Worm (Caenorhabditis elegans): ENCODE data around the gene F09G8.5.
A peak's percentile ranks its signal among the peaks of the same experiment; 100 is the strongest.

F09G8.5 gene

ce11 chrIII:8245591-8245990 lies 9.2 kb upstream of the F09G8.5 start, which contains the start of gene C02F5.3:
Gene C02F5.3, plus strand, starts transcription at chrIII:8245891.
- TF ChIP-seq lin-35 (GFP tag; optimal IDR thresholded peaks at IDR 0.05) (no peak), F52B5.7 (tag; optimal IDR thresholded peaks at IDR 0.05) (no peak), nfya-1 (tag; optimal IDR thresholded peaks at IDR 0.05; ENCODE audit: borderline replicate concordance, insufficient read depth) (no peak), C06A6.2 (GFP tag; conservative IDR thresholded peaks at IDR 0.05) (no peak), lin-26 (GFP tag; IDR thresholded peaks at IDR 0.05) (no peak)

- TF ChIP-seq ceh-91 (GFP tag; IDR thresholded peaks at IDR 0.05) (no peak), B0336.3 (GFP tag; IDR thresholded peaks at IDR 0.05) (no peak), ceh-79 (tag; optimal IDR thresholded peaks at IDR 0.05) (no peak), cebp-1 (GFP tag; IDR thresholded peaks at IDR 0.05) (no peak), cebp-1 (tag; optimal IDR thresholded peaks at IDR 0.05) (no peak), gei-17 (GFP tag; optimal IDR thresholded peaks at IDR 0.05) (no peak), pbrm-1 (GFP tag; IDR thresholded peaks at IDR 0.05) (no peak), ekl-4 (GFP tag; IDR thresholded peaks at IDR 0.05) (no peak), fkh-3 (tag; optimal IDR thresholded peaks at IDR 0.05) (no peak), F33H1.4 (GFP tag; IDR thresholded peaks at IDR 0.05) (no peak)
These were observed 7.7 kb upstream of the F09G8.5 start, which contains the start of gene C02F5.13 for ce11 chrIII:8247051-8247450. Gene C02F5.13, plus strand, starts transcription at chrIII:8247351.

- TF ChIP-seq tbx-9 (tag; optimal IDR thresholded peaks at IDR 0.05; ENCODE audit: borderline replicate concordance), result no peak
- TF ChIP-seq pbrm-1 (GFP tag; IDR thresholded peaks at IDR 0.05), result no peak
- TF ChIP-seq sdz-38 (tag; optimal IDR thresholded peaks at IDR 0.05), result no peak
- no peak for TF ChIP-seq Y79H2A.3 (GFP tag; conservative IDR thresholded peaks at IDR 0.05)
- no peak for TF ChIP-seq dox-1 (GFP tag; IDR thresholded peaks at IDR 0.05)
- no peak for TF ChIP-seq ztf-28 (GFP tag; IDR thresholded peaks at IDR 0.05)
- no peak for TF ChIP-seq lsl-1 (GFP tag; optimal IDR thresholded peaks at IDR 0.05)
- TF ChIP-seq egl-44 (GFP tag; IDR thresholded peaks at IDR 0.05), result no peak
- TF ChIP-seq aptf-2 (GFP tag; conservative IDR thresholded peaks at IDR 0.05), result no peak
- no peak for TF ChIP-seq tbp1 (GFP tag; optimal IDR thresholded peaks at IDR 0.05)
- no peak for TF ChIP-seq lin-40 (tag; optimal IDR thresholded peaks at IDR 0.05)
- TF ChIP-seq snpc-4 (GFP tag; optimal IDR thresholded peaks at IDR 0.05), result no peak
- no peak for TF ChIP-seq snpc-4 (tag; optimal IDR thresholded peaks at IDR 0.05)
- no peak for TF ChIP-seq T07F8.4 (tag; optimal IDR thresholded peaks at IDR 0.05)
- TF ChIP-seq F55B11.4 (tag; optimal IDR thresholded peaks at IDR 0.05; ENCODE audit: borderline replicate concordance, insufficient read depth), result no peak
- TF ChIP-seq let-607 (tag; optimal IDR thresholded peaks at IDR 0.05), result no peak
- TF ChIP-seq ztf-22 (GFP tag; optimal IDR thresholded peaks at IDR 0.05), result no peak
- TF ChIP-seq K12H6.12 (tag; optimal IDR thresholded peaks at IDR 0.05), result no peak
- TF ChIP-seq C06A6.2 (GFP tag; conservative IDR thresholded peaks at IDR 0.05), result no peak
These were observed 5.4 kb upstream of the F09G8.5 start, which contains the start of the genes C02F5.10 and C02F5.2 for ce11 chrIII:8249381-8249780. Gene C02F5.10, minus strand, starts transcription at chrIII:8249481. Gene C02F5.2, plus strand, starts transcription at chrIII:8249619.

ce11 chrIII:8250007-8250683 lies 4.6 kb upstream of the F09G8.5 start, which contains the start of gene knl-1:
Gene knl-1, plus strand, starts transcription at chrIII:8250632.
- TF ChIP-seq Y56A3A.18 (GFP tag; IDR thresholded peaks at IDR 0.05) (no peak), madf-10 (tag; optimal IDR thresholded peaks at IDR 0.05) (peak; percentile 4), Y95B8A.8 (GFP tag; IDR thresholded peaks at IDR 0.05) (no peak), egrh-3 (GFP tag; IDR thresholded peaks at IDR 0.05) (0 out of 2 replicates have a peak, but pooled peaks have one; percentile 49), ceh-91 (GFP tag; IDR thresholded peaks at IDR 0.05) (peak; percentile 75), rcor-1 (GFP tag; IDR thresholded peaks at IDR 0.05) (peak; percentile 45; the same call in 1 of the 2 replicates), lsl-1 (GFP tag; optimal IDR thresholded peaks at IDR 0.05) (peak; percentile 75), mes-4 (tag; optimal IDR thresholded peaks at IDR 0.05) (no peak), cebp-2 (GFP tag; IDR thresholded peaks at IDR 0.05) (no peak), attf-5 (GFP tag; optimal IDR thresholded peaks at IDR 0.05) (peak; percentile 59), aptf-3 (GFP tag; IDR thresholded peaks at IDR 0.05) (no peak), hmg-1.2 (GFP tag; IDR thresholded peaks at IDR 0.05) (peak; percentile 46; the same call in 1 of the 2 replicates), lag-1 (GFP tag; IDR thresholded peaks at IDR 0.05) (no peak), F33H1.4 (GFP tag; IDR thresholded peaks at IDR 0.05) (peak; percentile 44), hlh-12 (tag; optimal IDR thresholded peaks at IDR 0.05) (no peak), ekl-4 (GFP tag; IDR thresholded peaks at IDR 0.05) (no peak)
